Worm (Caenorhabditis elegans): ENCODE measurements around the gene grwd-1.

ce11 chrIII:5124385-5124784, 28.9 kb upstream of the grwd-1 start:
- TF ChIP-seq tab-1 (GFP tag; IDR thresholded peaks at IDR 0.05) (no peak), flt-1 (GFP tag; IDR thresholded peaks at IDR 0.05) (no peak), ztf-23 (GFP tag; IDR thresholded peaks at IDR 0.05) (no peak), klf-2 (GFP tag; conservative IDR thresholded peaks at IDR 0.05) (no peak), med-1 (GFP tag; optimal IDR thresholded peaks at IDR 0.05; ENCODE audit: insufficient read depth) (no peak), ref-1 (GFP tag; conservative IDR thresholded peaks at IDR 0.05) (no peak), T22C8.4 (GFP tag; IDR thresholded peaks at IDR 0.05) (no peak), ztf-29 (GFP tag; IDR thresholded peaks at IDR 0.05) (no peak)
